Fruit fly (Drosophila melanogaster) S2 (cell line): ENCODE measurements around the gene CG32428.

Experiments
- CG8478 ChIP-seq: fragments of >200 bp; optimal IDR thresholded peaks from 2 replicates; lab custom pipeline; 2018
- CTCF ChIP-seq, 2 experiments: fragments of >200 bp; optimal IDR thresholded peaks; 2 replicates each; lab custom pipeline; 2018

The CG32428 gene

DNA sequence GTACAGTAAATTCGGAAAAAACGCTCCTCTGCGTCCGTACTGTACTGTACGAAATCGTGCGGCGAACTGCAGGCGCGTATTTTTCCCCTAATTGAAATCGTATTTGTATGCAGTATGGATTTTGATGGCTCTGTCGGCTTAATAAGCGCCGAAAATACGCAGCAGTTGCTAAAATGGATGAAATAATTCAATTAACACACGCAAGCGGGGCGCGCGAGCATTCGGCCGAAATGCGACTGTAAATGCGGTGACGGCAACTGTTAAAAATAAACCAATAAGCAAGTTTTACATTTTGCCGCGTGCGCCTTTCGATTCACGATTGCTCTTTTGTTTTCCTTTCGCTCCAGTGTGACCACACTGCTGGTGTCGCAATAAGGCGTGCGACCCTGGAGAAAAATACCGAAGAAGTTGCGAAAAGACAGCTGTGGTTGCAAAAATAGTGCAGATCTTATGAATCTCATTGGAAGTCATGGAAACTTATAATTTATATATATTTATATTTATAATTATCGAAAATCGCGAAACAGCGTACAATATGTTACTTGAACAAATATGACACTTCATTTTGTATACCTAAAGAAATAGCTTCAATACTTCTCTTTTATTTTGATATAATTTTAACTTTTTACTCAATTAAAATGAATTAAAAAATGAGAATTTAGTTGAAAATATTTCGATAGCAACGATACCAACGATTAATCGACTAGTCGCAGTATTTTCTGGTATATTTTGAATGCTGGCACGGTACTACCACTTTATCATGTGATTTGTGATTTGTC lies at the start of gene CG32428, which contains the start of gene CG5969:
CG32428 (minus strand) TSS at position 703 of the 779 bp plus-strand sequence.
CG5969 (plus strand) TSS at position 763 of the 779 bp plus-strand sequence.
- no peak for TF ChIP-seq CTCF (optimal IDR thresholded peaks at IDR 0.05; lab: Kevin White, UChicago)
- TF ChIP-seq CG8478 (lab: Kevin White, UChicago), result no peak

DNA sequence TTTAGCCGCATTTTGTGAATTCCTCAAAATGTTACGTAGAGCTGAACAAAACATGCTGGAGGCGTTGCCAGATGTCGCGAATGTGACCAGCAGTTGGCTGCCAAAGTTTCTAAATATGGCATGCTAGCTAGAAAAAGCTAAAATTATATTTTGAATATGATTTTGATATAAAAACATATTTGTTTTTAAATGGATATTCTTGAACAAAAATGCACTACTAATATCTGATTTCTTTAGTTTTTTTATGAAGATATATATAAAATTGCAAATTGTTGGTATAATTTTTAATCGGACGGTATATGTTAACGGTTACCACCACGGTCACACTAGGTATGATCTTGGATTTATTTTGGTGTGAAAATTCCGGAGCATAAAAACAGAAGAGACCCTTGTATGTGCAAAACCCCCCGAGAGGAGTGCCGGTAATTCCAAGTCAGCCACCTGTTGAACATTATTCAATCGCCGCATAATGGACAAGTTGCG lies 47.2 kb upstream of the CG32428 start, which contains the start of the genes mTerf3 and CG5104:
mTerf3 (minus strand) TSS at position 86 of the 483 bp plus-strand sequence.
CG5104 (plus strand) TSS at position 323 of the 483 bp plus-strand sequence.
- no peak for TF ChIP-seq CG8478 (lab: Kevin White, UChicago)
- no peak for TF ChIP-seq CTCF (optimal IDR thresholded peaks at IDR 0.05; lab: Kevin White, UChicago)

DNA sequence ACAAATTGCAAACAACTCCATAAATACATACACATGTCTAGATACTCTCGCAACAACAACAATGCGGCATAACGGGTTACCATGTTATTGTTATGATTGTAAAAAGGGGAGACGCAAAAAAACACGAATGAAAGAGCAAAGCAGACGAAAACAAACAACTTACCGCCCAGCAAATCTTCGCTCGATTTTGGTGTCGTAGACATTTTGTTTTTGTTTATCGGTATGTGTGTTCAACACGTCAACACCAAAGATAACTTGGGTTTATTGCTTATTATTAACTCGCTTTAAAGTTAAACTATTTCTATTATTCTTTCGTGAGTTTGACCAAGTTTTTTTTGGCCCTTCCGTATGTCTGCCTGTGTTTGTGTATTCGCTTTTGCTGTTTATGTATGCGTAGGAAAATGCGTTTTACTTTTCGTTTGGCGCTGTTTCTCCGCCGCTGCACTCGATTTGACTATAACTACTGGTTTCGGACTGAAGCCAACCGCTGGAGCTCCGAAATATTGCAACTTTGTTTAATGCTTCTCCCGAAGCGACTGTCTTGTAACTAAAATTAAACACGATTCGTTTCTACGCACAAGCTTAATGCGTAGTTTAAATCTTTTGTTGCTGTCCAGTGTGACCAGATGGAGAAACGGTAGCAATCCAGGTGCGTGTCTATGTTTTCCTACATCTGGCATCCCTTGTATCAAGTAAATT lies 45.4 kb upstream of the CG32428 start, which contains the start of gene BNIP3:
BNIP3 (minus strand) TSS at position 589 of the 699 bp plus-strand sequence.
- no peak for TF ChIP-seq CG8478 (lab: Kevin White, UChicago)
- no peak for TF ChIP-seq CTCF (optimal IDR thresholded peaks at IDR 0.05; lab: Kevin White, UChicago)

DNA sequence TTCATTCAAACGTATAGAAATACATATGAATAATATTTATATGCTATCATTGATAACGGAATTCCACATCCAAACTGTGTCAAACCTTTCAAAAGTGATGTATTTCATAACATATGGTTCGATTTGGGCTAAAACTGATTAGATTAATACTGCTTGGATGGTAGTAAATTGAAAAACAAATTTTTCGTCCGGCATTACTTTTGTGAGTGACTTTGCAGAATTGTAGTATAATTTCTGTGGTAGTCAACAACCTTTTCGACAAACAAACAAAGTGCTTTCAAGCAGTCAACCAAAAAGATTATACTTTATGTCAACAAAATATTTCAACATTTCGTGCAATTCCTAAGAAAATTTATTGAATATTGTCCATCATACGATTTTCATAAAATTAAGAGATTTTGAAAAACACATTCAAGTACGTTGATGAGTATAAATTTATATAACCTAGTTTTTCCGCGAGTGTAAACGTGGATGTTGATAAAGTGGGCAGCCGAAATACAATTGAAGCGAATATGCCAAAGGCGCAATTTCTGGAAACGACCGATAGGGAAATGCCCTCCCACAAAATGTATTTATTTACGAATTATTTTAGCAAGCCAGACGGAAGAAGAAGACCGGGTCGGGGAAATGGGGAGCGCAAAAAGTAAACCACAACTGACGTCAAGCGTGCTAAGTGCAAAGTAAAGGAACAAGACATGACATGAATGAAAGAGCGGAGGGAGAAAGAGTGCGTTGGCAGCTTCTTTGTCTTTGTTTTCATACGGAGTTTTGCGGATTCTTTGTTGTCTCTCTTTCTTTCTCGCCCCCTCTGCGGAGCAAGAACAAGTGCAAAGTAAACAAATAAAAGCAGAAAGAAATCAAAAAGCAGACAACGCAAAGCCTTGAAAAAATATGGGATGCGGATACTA lies 44.6 kb upstream of the CG32428 start:
- TF ChIP-seq CTCF (optimal IDR thresholded peaks at IDR 0.05; lab: Kevin White, UChicago), result no peak
- TF ChIP-seq CG8478 (lab: Kevin White, UChicago), result no peak

DNA sequence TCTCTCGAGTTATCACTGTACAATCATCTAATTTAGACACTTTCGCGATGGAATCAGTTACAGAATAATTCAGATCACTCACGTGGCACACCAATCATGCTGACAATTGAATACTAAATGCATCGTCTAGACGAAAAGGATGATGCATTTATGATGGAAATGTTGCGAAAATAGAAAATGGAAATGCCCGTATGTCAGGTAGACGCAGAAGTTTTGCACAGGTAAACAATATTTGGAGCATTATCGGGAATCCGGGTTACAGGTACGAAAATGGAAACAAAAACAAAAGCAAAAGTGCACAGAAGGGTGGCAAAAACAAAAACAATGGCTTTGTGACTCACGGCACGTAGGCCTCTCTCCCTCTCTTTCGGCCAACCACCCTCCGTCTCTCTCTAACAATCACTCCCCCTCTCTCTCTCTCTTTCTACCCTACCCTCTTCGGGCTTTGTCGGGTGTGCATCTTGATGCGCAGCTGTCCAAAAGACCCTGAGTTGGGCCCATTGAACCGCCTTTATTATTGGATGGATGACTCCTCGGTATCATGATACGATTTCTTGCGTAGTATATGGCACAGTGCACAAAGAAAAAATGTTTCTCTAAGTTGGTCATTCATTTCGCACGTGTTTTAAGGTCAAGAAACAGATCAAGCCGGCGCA lies 43.8 kb upstream of the CG32428 start:
- no peak for TF ChIP-seq CG8478 (lab: Kevin White, UChicago)
- no peak for TF ChIP-seq CTCF (optimal IDR thresholded peaks at IDR 0.05; lab: Kevin White, UChicago)

- TF ChIP-seq CTCF (optimal IDR thresholded peaks at IDR 0.05; lab: Kevin White, UChicago) (peak; percentile 39 to 42), CG8478 (lab: Kevin White, UChicago) (no peak)
Observed at dm6 chr3L:20516519-20517178, 43.1 kb upstream of the CG32428 start.

DNA sequence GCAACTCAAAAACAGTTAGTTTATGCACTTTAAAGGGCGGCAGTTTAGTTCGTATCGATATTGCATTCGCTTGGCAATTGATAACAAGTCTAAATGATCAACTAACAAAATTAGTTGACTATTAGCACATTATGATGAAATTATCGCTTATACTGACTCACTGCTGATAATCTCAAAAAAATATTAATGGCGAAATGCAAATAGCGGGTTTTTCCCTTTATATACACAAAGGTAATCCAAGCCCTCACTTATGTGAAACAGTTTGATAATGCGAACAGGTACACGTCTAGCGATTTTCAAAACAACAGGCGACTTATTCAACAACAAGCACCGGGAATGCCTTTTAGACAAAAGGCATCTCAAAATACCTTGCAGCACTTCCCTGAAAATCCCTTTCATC lies 40.6 kb upstream of the CG32428 start:
- no peak for TF ChIP-seq CG8478 (lab: Kevin White, UChicago)
- TF ChIP-seq CTCF (optimal IDR thresholded peaks at IDR 0.05; lab: Kevin White, UChicago), result no peak

dm6 chr3L:20511499-20512108 lies 38.1 kb upstream of the CG32428 start:
- TF ChIP-seq CG8478 (lab: Kevin White, UChicago) (no peak), CTCF (optimal IDR thresholded peaks at IDR 0.05; lab: Kevin White, UChicago) (no peak)

DNA sequence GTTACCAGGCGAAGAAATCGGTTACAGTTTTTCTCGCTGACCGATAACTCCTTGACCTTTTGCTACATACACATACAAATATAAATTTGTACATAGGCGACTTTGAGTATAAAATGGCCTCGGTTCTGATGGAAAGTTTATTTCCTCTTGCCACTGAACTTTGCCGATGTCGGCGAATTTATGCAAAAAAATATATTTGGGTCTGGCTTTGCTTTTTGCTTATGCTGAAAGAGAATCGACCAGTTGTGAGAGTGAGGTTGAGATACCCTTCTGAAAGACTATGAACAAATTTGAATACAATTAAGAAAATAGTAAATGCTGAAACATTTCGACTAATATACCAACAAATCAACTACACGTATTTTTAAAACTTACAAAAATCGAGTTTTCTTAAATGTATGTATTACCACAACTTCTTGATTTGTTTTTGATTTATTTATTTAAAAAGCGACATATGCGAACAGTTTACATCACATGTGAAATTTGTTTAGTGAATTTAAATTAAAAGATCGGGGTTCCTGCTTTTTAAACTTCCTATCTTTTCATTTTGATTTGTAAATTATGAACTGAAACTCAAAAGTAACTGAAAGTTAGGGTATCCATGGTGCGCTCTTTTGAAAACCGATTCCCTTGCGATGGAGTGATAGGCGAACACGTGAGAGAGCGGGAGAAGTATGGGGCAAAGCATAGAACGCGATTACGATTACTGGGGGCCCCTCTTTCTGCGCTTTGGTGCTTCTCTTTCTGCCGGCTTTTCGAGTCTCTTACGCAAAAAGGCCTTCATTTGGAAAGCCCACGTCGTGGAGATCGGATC lies 35.8 kb upstream of the CG32428 start:
- TF ChIP-seq CTCF (optimal IDR thresholded peaks at IDR 0.05; lab: Kevin White, UChicago) (no peak), CG8478 (lab: Kevin White, UChicago) (no peak)

DNA sequence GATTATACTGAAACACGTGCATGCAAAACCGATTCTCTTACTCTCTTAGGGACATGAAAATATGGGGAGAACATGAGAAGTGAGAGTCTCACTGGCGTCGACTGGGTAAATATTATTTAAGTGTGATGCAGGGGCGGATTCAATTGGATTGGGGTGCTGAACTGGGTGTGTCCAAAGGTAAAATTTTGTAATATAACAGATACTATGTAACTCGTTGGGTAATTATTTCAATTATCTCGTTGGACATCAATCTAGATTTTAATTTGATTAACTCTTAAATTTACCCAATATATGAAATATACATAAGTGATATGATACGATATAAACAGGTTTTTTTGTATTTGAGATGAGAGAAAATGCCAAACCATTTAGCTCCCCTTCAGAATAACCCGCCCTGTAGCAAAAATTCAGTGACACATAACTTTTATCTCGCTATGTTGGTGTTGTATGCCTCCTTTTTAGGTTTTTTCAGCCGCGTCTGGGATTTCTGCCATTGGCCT lies 34.7 kb upstream of the CG32428 start:
- TF ChIP-seq CTCF (optimal IDR thresholded peaks at IDR 0.05; lab: Kevin White, UChicago) (no peak), CG8478 (lab: Kevin White, UChicago) (no peak)

dm6 chr3L:20507552-20507951 lies 34.0 kb upstream of the CG32428 start:
- TF ChIP-seq CTCF (optimal IDR thresholded peaks at IDR 0.05; lab: Kevin White, UChicago) (no peak), CG8478 (lab: Kevin White, UChicago) (no peak)

dm6 chr3L:20505732-20506131 lies 32.2 kb upstream of the CG32428 start, which contains the start of gene CG5078:
TSS of gene CG5078 (plus strand) at chr3L:20506032.
- TF ChIP-seq CTCF (optimal IDR thresholded peaks at IDR 0.05; lab: Kevin White, UChicago) (no peak), CG8478 (lab: Kevin White, UChicago) (no peak)
